Fruit fly (Drosophila melanogaster): ENCODE data around the gene Mlp84B.

Mlp84B gene

DNA sequence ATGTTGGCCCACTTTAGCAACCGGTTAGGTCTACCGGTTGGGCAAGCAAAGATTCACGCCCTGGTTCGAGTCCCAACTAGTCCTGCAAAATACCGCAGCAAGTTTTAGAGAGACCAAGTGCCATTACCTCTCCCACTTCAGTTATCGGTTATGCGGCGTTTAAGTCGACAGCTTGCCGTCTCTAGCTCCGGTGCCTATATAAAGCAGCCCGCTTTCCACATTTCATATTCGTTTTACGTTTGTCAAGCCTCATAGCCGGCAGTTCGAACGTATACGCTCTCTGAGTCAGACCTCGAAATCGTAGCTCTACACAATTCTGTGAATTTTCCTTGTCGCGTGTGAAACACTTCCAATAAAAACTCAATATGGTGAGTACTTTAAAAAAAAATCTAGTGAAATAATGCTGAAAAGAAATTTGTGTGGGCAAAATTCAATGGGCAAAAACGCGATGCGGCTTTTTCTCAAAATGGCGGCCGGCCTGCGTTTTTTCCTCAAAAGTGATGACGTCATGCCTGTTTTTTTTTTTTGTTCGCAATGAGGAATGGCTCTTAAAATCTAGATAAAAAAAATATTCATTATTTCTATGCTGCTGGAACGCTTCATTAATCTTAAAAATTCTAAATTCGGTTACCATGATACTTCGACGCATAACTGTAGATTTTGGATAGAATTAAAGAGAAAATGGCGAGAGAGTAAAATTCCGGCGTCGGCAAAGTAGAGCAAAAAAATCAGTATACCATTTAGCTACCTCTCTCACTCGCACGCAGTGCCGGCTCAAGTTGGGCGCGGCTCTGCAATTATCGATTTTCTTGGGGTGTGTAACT, 30.9 kb downstream of the Mlp84B start, which contains the start of gene alphaTub84B:
Gene alphaTub84B (plus strand): TSS at position 223 of the 824 bp plus-strand sequence.
- TF ChIP-seq Hr39 (GFP tag; optimal IDR thresholded peaks at IDR 0.05) (peak; percentile 12), Eip78C (GFP tag) (peak; percentile 78), Eip75B (GFP tag; optimal IDR thresholded peaks at IDR 0.05) (peak; percentile 71), esn (GFP tag; optimal IDR thresholded peaks at IDR 0.05) (peak; percentile 76), topi (GFP tag; optimal IDR thresholded peaks at IDR 0.05) (peak; percentile 62), CG15336 (GFP tag; IDR thresholded peaks at IDR 0.05) (peak; percentile 31; the same call in 1 of the 2 replicates), Sox15 (GFP tag; optimal IDR thresholded peaks at IDR 0.05) (no peak), CG3032 (tag; optimal IDR thresholded peaks at IDR 0.05) (no peak), CG34406 (GFP tag; optimal IDR thresholded peaks at IDR 0.05) (no peak), net (GFP tag; optimal IDR thresholded peaks at IDR 0.05) (peak; percentile 62), CG4318 (GFP tag; optimal IDR thresholded peaks at IDR 0.05) (no peak), vri (GFP tag; optimal IDR thresholded peaks at IDR 0.05) (peak; percentile 87), pdm3 (GFP tag; optimal IDR thresholded peaks at IDR 0.05) (peak; percentile 46), fd85E (GFP tag; optimal IDR thresholded peaks at IDR 0.05) (peak; percentile 5), svp (GFP tag) (peak; percentile 79), Eip93F (GFP tag; optimal IDR thresholded peaks at IDR 0.05) (no peak), CG6854 (GFP tag; optimal IDR thresholded peaks at IDR 0.05) (peak; percentile 75), dac (GFP tag; optimal IDR thresholded peaks at IDR 0.05) (no peak), Met (GFP tag; optimal IDR thresholded peaks at IDR 0.05) (peak; percentile 68), acj6 (GFP tag; optimal IDR thresholded peaks at IDR 0.05) (no peak), salr (GFP tag; optimal IDR thresholded peaks at IDR 0.05) (peak; percentile 1 to 14), CG3919 (GFP tag; optimal IDR thresholded peaks at IDR 0.05) (peak; percentile 68), CG6792 (GFP tag; optimal IDR thresholded peaks at IDR 0.05) (peak; percentile 15), spab (GFP tag; optimal IDR thresholded peaks at IDR 0.05) (peak; percentile 38), CG6163 (GFP tag; IDR thresholded peaks at IDR 0.05) (peak; percentile 71; the same call in 2 of the 3 replicates), CG10669 (GFP tag; optimal IDR thresholded peaks at IDR 0.05) (peak; percentile 38), CG6808 (GFP tag; optimal IDR thresholded peaks at IDR 0.05) (peak; percentile 59), CG7368 (GFP tag; optimal IDR thresholded peaks at IDR 0.05) (peak; percentile 24), fkh (GFP tag; optimal IDR thresholded peaks at IDR 0.05) (no peak), CG11294 (GFP tag; IDR thresholded peaks at IDR 0.05) (no peak), Ets21C (GFP tag; optimal IDR thresholded peaks at IDR 0.05) (no peak), CG8319 (GFP tag; optimal IDR thresholded peaks at IDR 0.05) (peak; percentile 19), CG8632 (GFP tag; optimal IDR thresholded peaks at IDR 0.05) (no peak), CG11902 (GFP tag; optimal IDR thresholded peaks at IDR 0.05) (no peak), CG6276 (GFP tag; optimal IDR thresholded peaks at IDR 0.05) (peak; percentile 74), CG9139 (GFP tag; optimal IDR thresholded peaks at IDR 0.05) (peak; percentile 56), OdsH (GFP tag; optimal IDR thresholded peaks at IDR 0.05) (peak; percentile 1), Ets96B (tag; optimal IDR thresholded peaks at IDR 0.05) (peak; percentile 8), CG10631 (GFP tag; optimal IDR thresholded peaks at IDR 0.05) (no peak), Hr38 (GFP tag; optimal IDR thresholded peaks at IDR 0.05) (no peak), Hr4 (GFP tag; optimal IDR thresholded peaks at IDR 0.05) (no peak), CG11762 (GFP tag; optimal IDR thresholded peaks at IDR 0.05; ENCODE audit: insufficient read depth) (no peak), eg (GFP tag; IDR thresholded peaks at IDR 0.05) (peak; percentile 72; the same call in 2 of the 3 replicates), dsx (GFP tag; optimal IDR thresholded peaks at IDR 0.05; ENCODE audit: poor library complexity, severe bottlenecking) (peak; percentile 53), CG32006 (GFP tag; optimal IDR thresholded peaks at IDR 0.05) (peak; percentile 8), CG31627 (GFP tag; optimal IDR thresholded peaks at IDR 0.05) (peak; percentile 33), lz (GFP tag; optimal IDR thresholded peaks at IDR 0.05) (peak; percentile 31), Sox102F (GFP tag; optimal IDR thresholded peaks at IDR 0.05) (peak; percentile 76), CG8119 (GFP tag; IDR thresholded peaks at IDR 0.05) (peak; percentile 33; the same call in 1 of the 3 replicates), ss (GFP tag; optimal IDR thresholded peaks at IDR 0.05) (peak; percentile 63 to 64)

All from whole organism, prepupa.